Worm (Caenorhabditis elegans): Measurements from ENCODE around the gene D1054.18.

D1054.18 gene

DNA sequence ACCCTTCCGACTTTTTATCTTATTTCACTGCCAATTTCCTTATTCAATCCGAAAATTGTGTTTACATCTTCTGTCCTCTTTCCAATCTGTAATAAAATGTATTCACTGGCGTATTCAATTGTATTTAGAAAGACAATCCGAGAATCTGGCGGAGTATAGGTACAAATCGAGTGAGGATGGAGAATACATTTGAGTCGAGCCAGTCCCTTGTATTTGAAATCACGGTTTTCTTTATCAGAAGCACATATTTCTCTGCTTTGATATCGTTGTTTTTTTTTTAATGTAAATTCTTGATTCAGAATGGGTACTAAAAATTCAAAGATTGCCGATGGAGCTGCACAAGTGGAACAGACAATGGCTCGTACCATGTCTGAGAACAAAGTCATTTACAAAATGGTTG lies 36.9 kb downstream of the D1054.18 start, which contains the start of gene ocr-1:
TSS of gene ocr-1 (plus strand) at position 301 of the 400 bp plus-strand sequence.
- TF ChIP-seq mdl-1 (tag; optimal IDR thresholded peaks at IDR 0.05) (no peak), lin-15B (tag; optimal IDR thresholded peaks at IDR 0.05) (no peak), nhr-77 (tag; optimal IDR thresholded peaks at IDR 0.05) (no peak), nhr-76 (tag; optimal IDR thresholded peaks at IDR 0.05) (no peak), ceh-9 (tag; optimal IDR thresholded peaks at IDR 0.05) (no peak), nhr-237 (tag; optimal IDR thresholded peaks at IDR 0.05) (no peak), unc-62 (GFP tag; optimal IDR thresholded peaks at IDR 0.05) (no peak), nhr-25 (tag; optimal IDR thresholded peaks at IDR 0.05) (no peak), tbx-2 (tag; optimal IDR thresholded peaks at IDR 0.05) (no peak), ama-1 (optimal IDR thresholded peaks at IDR 0.05) (no peak), nhr-43 (tag; optimal IDR thresholded peaks at IDR 0.05; ENCODE audit: poor library complexity, severe bottlenecking) (no peak), aly-2 (tag; optimal IDR thresholded peaks at IDR 0.05) (no peak), elt-3 (tag; optimal IDR thresholded peaks at IDR 0.05) (no peak)

- no peak for TF ChIP-seq nhr-43 (tag; optimal IDR thresholded peaks at IDR 0.05; ENCODE audit: poor library complexity, severe bottlenecking)
- TF ChIP-seq nhr-11 (tag; optimal IDR thresholded peaks at IDR 0.05) = no peak
- TF ChIP-seq tbx-2 (tag; optimal IDR thresholded peaks at IDR 0.05) = no peak
- no peak for TF ChIP-seq fos-1 (tag; optimal IDR thresholded peaks at IDR 0.05)
- no peak for TF ChIP-seq ztf-11 (tag; optimal IDR thresholded peaks at IDR 0.05)
- no peak for TF ChIP-seq lin-15B (tag; optimal IDR thresholded peaks at IDR 0.05)
- no peak for TF ChIP-seq egl-5 (tag; optimal IDR thresholded peaks at IDR 0.05)
- no peak for TF ChIP-seq ceh-28 (tag; optimal IDR thresholded peaks at IDR 0.05)
- TF ChIP-seq nhr-67 (tag; optimal IDR thresholded peaks at IDR 0.05) = no peak
- TF ChIP-seq eor-1 (tag; optimal IDR thresholded peaks at IDR 0.05) = no peak
- no peak for TF ChIP-seq zag-1 (tag; optimal IDR thresholded peaks at IDR 0.05)
- no peak for TF ChIP-seq aly-2 (tag; optimal IDR thresholded peaks at IDR 0.05)
- no peak for TF ChIP-seq nhr-23 (tag; optimal IDR thresholded peaks at IDR 0.05)
- TF ChIP-seq fkh-2 (tag; optimal IDR thresholded peaks at IDR 0.05) = no peak
Measured at ce11 chrV:10762695-10763094, 38.3 kb downstream of the D1054.18 start, which contains the start of gene sre-6. sre-6 (minus strand) TSS chrV:10762795.

DNA sequence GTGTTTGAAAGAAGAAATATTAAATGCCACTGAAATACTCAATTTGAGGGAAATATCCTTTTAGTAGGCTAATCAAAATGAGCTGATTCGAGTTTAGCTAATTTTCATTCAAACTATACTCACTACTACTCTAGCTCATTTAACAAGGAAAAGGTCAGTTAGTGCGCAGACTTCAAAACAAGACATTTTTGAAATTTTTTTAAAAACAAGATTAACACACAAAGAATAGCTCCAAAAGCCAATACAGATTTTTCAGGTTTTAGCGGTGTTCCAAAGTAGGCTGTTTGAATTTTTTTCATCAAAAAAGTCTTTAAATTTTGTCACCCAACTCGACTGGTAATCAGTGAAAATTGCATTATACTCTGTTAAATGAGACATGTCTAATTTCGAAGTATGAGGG lies 40.2 kb downstream of the D1054.18 start:
- TF ChIP-seq pqm-1 (tag; optimal IDR thresholded peaks at IDR 0.05) (no peak), unc-39 (tag; optimal IDR thresholded peaks at IDR 0.05) (no peak), nhr-25 (tag; optimal IDR thresholded peaks at IDR 0.05) (no peak), fkh-2 (tag; optimal IDR thresholded peaks at IDR 0.05) (no peak), fos-1 (tag; optimal IDR thresholded peaks at IDR 0.05) (no peak), ZK546.5 (tag; optimal IDR thresholded peaks at IDR 0.05) (no peak), skn-1 (tag; optimal IDR thresholded peaks at IDR 0.05) (no peak)

ce11 chrV:10758658-10759057 lies 42.3 kb downstream of the D1054.18 start, which contains the start of gene F28H7.8:
F28H7.8 (plus strand) TSS chrV:10758958.
- TF ChIP-seq unc-62 (GFP tag; optimal IDR thresholded peaks at IDR 0.05) = no peak
- TF ChIP-seq eor-1 (tag; optimal IDR thresholded peaks at IDR 0.05) = no peak
- no peak for TF ChIP-seq nfya-1 (tag; optimal IDR thresholded peaks at IDR 0.05; ENCODE audit: insufficient read depth)
- no peak for TF ChIP-seq nhr-11 (tag; optimal IDR thresholded peaks at IDR 0.05)
- TF ChIP-seq nhr-76 (tag; optimal IDR thresholded peaks at IDR 0.05) = no peak
- no peak for TF ChIP-seq zag-1 (tag; optimal IDR thresholded peaks at IDR 0.05)
- TF ChIP-seq lin-39 (tag; optimal IDR thresholded peaks at IDR 0.05) = no peak
- TF ChIP-seq ztf-11 (tag; optimal IDR thresholded peaks at IDR 0.05) = no peak
- no peak for TF ChIP-seq nhr-25 (tag; optimal IDR thresholded peaks at IDR 0.05)
- TF ChIP-seq nhr-43 (tag; optimal IDR thresholded peaks at IDR 0.05; ENCODE audit: poor library complexity, severe bottlenecking) = no peak

- TF ChIP-seq egl-5 (tag; optimal IDR thresholded peaks at IDR 0.05) = peak; percentile 40
- TF ChIP-seq mml-1 (tag; optimal IDR thresholded peaks at IDR 0.05) = no peak
- TF ChIP-seq nhr-23 (tag; optimal IDR thresholded peaks at IDR 0.05) = peak; percentile 35
- TF ChIP-seq nhr-25 (tag; optimal IDR thresholded peaks at IDR 0.05) = peak; percentile 83
Measured at ce11 chrV:10757128-10757527, 43.9 kb downstream of the D1054.18 start.

DNA sequence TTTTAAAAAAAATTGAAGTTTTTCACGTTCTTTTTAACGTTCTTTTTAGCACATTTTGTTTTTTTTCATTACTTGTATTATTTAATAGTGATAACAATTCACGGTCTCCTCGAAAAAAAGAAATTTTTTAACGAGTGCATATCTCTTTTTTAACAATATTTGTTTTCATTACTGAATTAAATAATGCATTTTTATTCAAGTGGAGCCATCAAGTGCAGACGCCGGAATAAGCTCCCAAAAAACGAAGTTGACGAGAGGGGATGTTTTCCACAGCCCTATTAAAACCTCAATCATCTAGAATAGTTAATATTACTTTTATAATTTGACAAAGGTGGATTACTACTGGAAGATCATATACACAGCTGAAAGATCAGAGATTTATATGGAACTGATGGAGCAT lies 44.3 kb downstream of the D1054.18 start, which contains the start of gene irld-6:
TSS of gene irld-6 (minus strand) at position 101 of the 400 bp plus-strand sequence.
- TF ChIP-seq nhr-23 (tag; optimal IDR thresholded peaks at IDR 0.05) = no peak
- TF ChIP-seq fkh-10 (GFP tag; optimal IDR thresholded peaks at IDR 0.05) = no peak
